Worm (Caenorhabditis elegans): ENCODE measurements around the gene F42H10.3.

DNA sequence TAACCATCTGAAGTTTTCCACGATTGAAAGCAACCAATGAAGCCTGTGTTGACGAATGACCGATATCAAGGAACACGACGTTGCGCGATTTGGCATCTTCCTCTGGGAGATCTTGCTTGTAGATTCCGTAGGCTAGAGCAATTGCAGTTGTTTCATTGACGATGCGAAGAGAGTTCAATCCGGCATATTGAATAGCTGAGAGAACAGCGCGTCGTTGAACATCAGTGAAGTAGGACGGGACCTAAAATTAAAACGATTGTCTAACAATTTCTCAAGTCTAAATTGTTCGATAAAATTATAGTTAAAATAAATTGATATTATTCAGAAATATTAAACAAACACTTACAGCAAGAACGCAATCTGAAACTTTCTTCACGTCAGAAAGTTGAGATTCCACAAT, 37.9 kb upstream of the F42H10.3 start:
- TF ChIP-seq madf-2 (tag; optimal IDR thresholded peaks at IDR 0.05): no peak
- TF ChIP-seq nhr-11 (tag; optimal IDR thresholded peaks at IDR 0.05): no peak
- TF ChIP-seq ceh-30 (tag; optimal IDR thresholded peaks at IDR 0.05): no peak
- TF ChIP-seq pqm-1 (tag; optimal IDR thresholded peaks at IDR 0.05): no peak
- TF ChIP-seq dve-1 (tag; optimal IDR thresholded peaks at IDR 0.05): no peak

Data from whole organism, late embryonic.